Worm (Caenorhabditis elegans): ENCODE results near the gene lgc-25.

Gene lgc-25

ce11 chrX:14136795-14137194 lies 24.7 kb downstream of the lgc-25 start:
- 0 out of 2 replicates have a peak, but pooled peaks have one; percentile 15 for TF ChIP-seq flt-1 (GFP tag; IDR thresholded peaks at IDR 0.05)
- TF ChIP-seq scrt-1 (GFP tag; IDR thresholded peaks at IDR 0.05) = 0 out of 2 replicates have a peak, but pooled peaks have one; percentile 38
- TF ChIP-seq pes-1 (GFP tag; IDR thresholded peaks at IDR 0.05) = peak; percentile 67

- no peak for TF ChIP-seq ets-7 (tag; optimal IDR thresholded peaks at IDR 0.05)
- TF ChIP-seq tbx-11 (GFP tag; IDR thresholded peaks at IDR 0.05) = no peak
- no peak for TF ChIP-seq tbx-37 (GFP tag; conservative IDR thresholded peaks at IDR 0.05)
- TF ChIP-seq F13C5.2 (tag; optimal IDR thresholded peaks at IDR 0.05) = no peak
- no peak for TF ChIP-seq hmg-4 (GFP tag; optimal IDR thresholded peaks at IDR 0.05)
- no peak for TF ChIP-seq ama-1 (optimal IDR thresholded peaks at IDR 0.05)
- no peak for TF ChIP-seq ceh-13 (GFP tag; optimal IDR thresholded peaks at IDR 0.05)
- TF ChIP-seq hmbx-1 (tag; optimal IDR thresholded peaks at IDR 0.05) = no peak
- TF ChIP-seq B0310.2 (tag; optimal IDR thresholded peaks at IDR 0.05) = no peak
- TF ChIP-seq sea-1 (GFP tag; conservative IDR thresholded peaks at IDR 0.05) = peak; percentile 73; the same call in 1 of the 2 replicates
- TF ChIP-seq tra-4 (tag; optimal IDR thresholded peaks at IDR 0.05) = no peak
- TF ChIP-seq ceh-36 (tag; optimal IDR thresholded peaks at IDR 0.05) = no peak
- TF ChIP-seq hnd-1 (tag; optimal IDR thresholded peaks at IDR 0.05) = no peak
- peak; percentile 11; the same call in 1 of the 2 replicates for TF ChIP-seq flt-1 (GFP tag; IDR thresholded peaks at IDR 0.05)
- TF ChIP-seq pes-1 (GFP tag; IDR thresholded peaks at IDR 0.05) = peak; percentile 62
- TF ChIP-seq scrt-1 (GFP tag; IDR thresholded peaks at IDR 0.05) = no peak
- no peak for TF ChIP-seq aly-1 (tag; optimal IDR thresholded peaks at IDR 0.05)
Measured at ce11 chrX:14134883-14135282, 26.7 kb downstream of the lgc-25 start.

DNA sequence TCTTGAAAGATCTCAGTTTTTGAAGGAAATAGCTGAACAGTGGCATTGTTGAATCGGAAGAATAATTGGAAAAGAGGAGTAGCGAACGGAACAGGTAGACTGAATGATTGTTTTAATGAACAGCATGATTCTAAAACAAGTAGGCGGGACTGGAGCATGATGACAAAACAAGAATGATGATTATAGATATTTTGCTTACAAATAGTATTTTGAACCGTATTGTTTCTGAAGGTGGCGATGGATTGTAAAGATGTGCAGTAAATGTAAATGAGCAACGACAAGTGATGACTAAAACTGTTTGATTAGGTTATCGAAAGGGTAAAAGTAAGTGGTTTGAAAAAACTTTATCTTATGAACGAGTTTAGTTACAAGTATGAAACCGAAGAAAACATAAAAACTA lies 27.3 kb downstream of the lgc-25 start, which contains the start of gene F28H6.8:
F28H6.8 (minus strand) TSS at position 101 of the 400 bp plus-strand sequence.
- TF ChIP-seq flt-1 (GFP tag; IDR thresholded peaks at IDR 0.05) = no peak
- TF ChIP-seq aly-1 (tag; optimal IDR thresholded peaks at IDR 0.05) = no peak
- no peak for TF ChIP-seq ceh-36 (tag; optimal IDR thresholded peaks at IDR 0.05)
- TF ChIP-seq tbx-11 (GFP tag; IDR thresholded peaks at IDR 0.05) = no peak
- TF ChIP-seq tra-4 (tag; optimal IDR thresholded peaks at IDR 0.05) = no peak
- TF ChIP-seq hnd-1 (tag; optimal IDR thresholded peaks at IDR 0.05) = no peak
- no peak for TF ChIP-seq B0310.2 (tag; optimal IDR thresholded peaks at IDR 0.05)
- no peak for TF ChIP-seq hmbx-1 (tag; optimal IDR thresholded peaks at IDR 0.05)
- no peak for TF ChIP-seq F13C5.2 (tag; optimal IDR thresholded peaks at IDR 0.05)
- no peak for TF ChIP-seq ama-1 (optimal IDR thresholded peaks at IDR 0.05)
- no peak for TF ChIP-seq scrt-1 (GFP tag; IDR thresholded peaks at IDR 0.05)

DNA sequence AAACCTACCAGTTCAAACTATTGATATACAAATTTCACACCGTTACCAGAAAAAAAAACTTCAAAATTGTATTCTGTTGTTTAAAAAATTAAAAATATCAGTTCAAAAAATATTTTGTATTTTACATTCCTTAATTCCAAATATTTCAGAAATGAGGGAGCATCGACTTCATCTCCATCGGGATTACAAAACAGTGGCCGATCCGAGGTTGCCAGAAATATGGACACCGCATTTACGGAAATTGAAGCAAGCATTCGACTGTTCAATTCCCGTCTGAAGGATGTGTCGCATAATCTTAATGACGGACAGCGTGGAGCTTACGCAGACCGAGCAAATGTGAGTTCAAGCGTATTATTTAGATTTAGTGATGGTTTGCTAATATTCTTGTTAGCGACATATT lies 28.9 kb downstream of the lgc-25 start:
- no peak for TF ChIP-seq hmbx-1 (tag; optimal IDR thresholded peaks at IDR 0.05)
- no peak for TF ChIP-seq flt-1 (GFP tag; IDR thresholded peaks at IDR 0.05)
- TF ChIP-seq hnd-1 (tag; optimal IDR thresholded peaks at IDR 0.05) = no peak
- TF ChIP-seq tbx-37 (GFP tag; conservative IDR thresholded peaks at IDR 0.05) = no peak
- TF ChIP-seq tbx-11 (GFP tag; IDR thresholded peaks at IDR 0.05) = no peak
- no peak for TF ChIP-seq sea-1 (GFP tag; conservative IDR thresholded peaks at IDR 0.05)
- no peak for TF ChIP-seq scrt-1 (GFP tag; IDR thresholded peaks at IDR 0.05)
- TF ChIP-seq hmg-4 (GFP tag; optimal IDR thresholded peaks at IDR 0.05) = no peak
- no peak for TF ChIP-seq ceh-36 (tag; optimal IDR thresholded peaks at IDR 0.05)
- no peak for TF ChIP-seq tra-4 (tag; optimal IDR thresholded peaks at IDR 0.05)

ce11 chrX:14131476-14131875 lies 30.1 kb downstream of the lgc-25 start:
- TF ChIP-seq sea-1 (GFP tag; conservative IDR thresholded peaks at IDR 0.05) (no peak), tbx-11 (GFP tag; IDR thresholded peaks at IDR 0.05) (no peak), ama-1 (optimal IDR thresholded peaks at IDR 0.05) (no peak)

DNA sequence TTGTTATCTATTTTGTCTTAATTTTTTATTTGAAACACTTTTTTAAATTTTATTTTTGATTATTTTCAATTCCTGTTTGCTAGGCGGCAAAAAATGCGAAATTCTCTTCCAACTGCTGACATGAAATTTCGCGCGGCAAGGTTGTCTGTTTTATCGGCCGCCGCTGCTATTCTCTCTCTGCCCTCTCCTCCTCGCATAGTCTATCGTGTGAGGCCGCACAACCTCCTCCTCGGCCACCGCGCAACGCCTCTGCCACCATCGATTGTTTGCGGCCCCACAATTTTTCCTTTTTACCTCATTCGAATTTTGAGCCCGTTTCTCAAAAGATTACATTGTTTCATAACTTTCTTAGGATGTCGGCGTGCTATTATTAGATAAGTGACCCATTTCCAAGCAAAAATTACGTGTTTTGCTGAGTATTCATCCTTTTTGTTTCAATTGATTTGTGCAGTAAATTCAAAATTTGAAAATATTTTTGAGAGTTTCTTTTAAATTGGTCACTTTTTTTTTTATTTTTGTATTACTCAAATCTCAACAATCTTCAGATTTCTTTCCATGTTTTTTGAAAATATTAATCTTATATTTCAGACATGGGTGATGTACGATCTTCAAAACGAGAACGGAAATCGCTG lies 34.1 kb downstream of the lgc-25 start, which contains the start of gene F28H6.4:
F28H6.4 (plus strand) TSS at position 582 of the 632 bp plus-strand sequence.
- TF ChIP-seq B0310.2 (tag; optimal IDR thresholded peaks at IDR 0.05) (no peak), flt-1 (GFP tag; IDR thresholded peaks at IDR 0.05) (no peak), ceh-13 (GFP tag; optimal IDR thresholded peaks at IDR 0.05) (no peak), ama-1 (optimal IDR thresholded peaks at IDR 0.05) (no peak), F13C5.2 (tag; optimal IDR thresholded peaks at IDR 0.05) (peak; percentile 30), sea-1 (GFP tag; conservative IDR thresholded peaks at IDR 0.05) (no peak), ceh-36 (tag; optimal IDR thresholded peaks at IDR 0.05) (no peak), tra-4 (tag; optimal IDR thresholded peaks at IDR 0.05) (no peak), tbx-11 (GFP tag; IDR thresholded peaks at IDR 0.05) (no peak), hmg-4 (GFP tag; optimal IDR thresholded peaks at IDR 0.05) (peak; percentile 62), hnd-1 (tag; optimal IDR thresholded peaks at IDR 0.05) (no peak), scrt-1 (GFP tag; IDR thresholded peaks at IDR 0.05) (no peak), hmbx-1 (tag; optimal IDR thresholded peaks at IDR 0.05) (no peak)

DNA sequence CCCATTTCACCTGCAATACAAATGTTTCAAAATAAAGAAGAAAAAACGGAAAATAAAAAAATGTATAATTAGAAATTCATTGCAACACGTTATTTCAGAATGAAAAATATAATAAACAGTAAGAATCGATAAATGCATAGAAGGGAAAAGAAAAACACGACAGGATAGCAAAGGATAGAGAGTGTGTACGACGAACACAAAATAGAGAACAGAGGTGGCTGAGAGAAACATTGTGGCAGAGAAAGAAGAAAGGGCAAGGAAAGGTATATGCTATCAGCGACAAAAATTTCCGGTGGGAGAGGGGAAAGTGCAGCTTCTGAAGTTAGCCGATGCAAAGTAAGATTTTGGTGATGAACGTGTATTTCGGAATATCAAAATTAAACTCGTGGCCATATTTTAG lies 35.7 kb downstream of the lgc-25 start, which contains the start of gene F28H6.6:
F28H6.6 (minus strand) TSS at position 10 of the 400 bp plus-strand sequence.
- TF ChIP-seq F13C5.2 (tag; optimal IDR thresholded peaks at IDR 0.05) (no peak), hmg-4 (GFP tag; optimal IDR thresholded peaks at IDR 0.05) (no peak), B0310.2 (tag; optimal IDR thresholded peaks at IDR 0.05) (no peak), hnd-1 (tag; optimal IDR thresholded peaks at IDR 0.05) (no peak), ama-1 (optimal IDR thresholded peaks at IDR 0.05) (no peak), hmbx-1 (tag; optimal IDR thresholded peaks at IDR 0.05) (no peak), sea-1 (GFP tag; conservative IDR thresholded peaks at IDR 0.05) (no peak), scrt-1 (GFP tag; IDR thresholded peaks at IDR 0.05) (no peak), pes-1 (GFP tag; IDR thresholded peaks at IDR 0.05) (no peak)

ce11 chrX:14118762-14119161 lies 42.8 kb downstream of the lgc-25 start:
- TF ChIP-seq scrt-1 (GFP tag; IDR thresholded peaks at IDR 0.05) (no peak), hmg-4 (GFP tag; optimal IDR thresholded peaks at IDR 0.05) (no peak), tra-4 (tag; optimal IDR thresholded peaks at IDR 0.05) (no peak), hnd-1 (tag; optimal IDR thresholded peaks at IDR 0.05) (no peak), F13C5.2 (tag; optimal IDR thresholded peaks at IDR 0.05) (no peak), B0310.2 (tag; optimal IDR thresholded peaks at IDR 0.05) (no peak), ceh-13 (GFP tag; optimal IDR thresholded peaks at IDR 0.05) (no peak), tbx-11 (GFP tag; IDR thresholded peaks at IDR 0.05) (no peak), tbx-37 (GFP tag; conservative IDR thresholded peaks at IDR 0.05) (no peak), hmbx-1 (tag; optimal IDR thresholded peaks at IDR 0.05) (no peak), flt-1 (GFP tag; IDR thresholded peaks at IDR 0.05) (no peak), ceh-36 (tag; optimal IDR thresholded peaks at IDR 0.05) (no peak), sea-1 (GFP tag; conservative IDR thresholded peaks at IDR 0.05) (no peak), ama-1 (optimal IDR thresholded peaks at IDR 0.05) (no peak), pes-1 (GFP tag; IDR thresholded peaks at IDR 0.05) (no peak), ets-7 (tag; optimal IDR thresholded peaks at IDR 0.05) (no peak), aly-1 (tag; optimal IDR thresholded peaks at IDR 0.05) (no peak)

Data from whole organism, early embryonic.